Fruit fly (Drosophila melanogaster) ovary, adult (tissue): ENCODE measurements around the gene CG18787.

Experiments used
- CG17801 ChIP-seq: fragments of 200-800 bp; optimal IDR thresholded peaks from 2 replicates; lab custom pipeline; 2019; ENCODE audit warnings: missing biosample characterization, mild to moderate bottlenecking, missing genetic modification characterization, moderate library complexity; ENCODE audit not compliant: partially characterized antibody

CG18787 gene

DNA sequence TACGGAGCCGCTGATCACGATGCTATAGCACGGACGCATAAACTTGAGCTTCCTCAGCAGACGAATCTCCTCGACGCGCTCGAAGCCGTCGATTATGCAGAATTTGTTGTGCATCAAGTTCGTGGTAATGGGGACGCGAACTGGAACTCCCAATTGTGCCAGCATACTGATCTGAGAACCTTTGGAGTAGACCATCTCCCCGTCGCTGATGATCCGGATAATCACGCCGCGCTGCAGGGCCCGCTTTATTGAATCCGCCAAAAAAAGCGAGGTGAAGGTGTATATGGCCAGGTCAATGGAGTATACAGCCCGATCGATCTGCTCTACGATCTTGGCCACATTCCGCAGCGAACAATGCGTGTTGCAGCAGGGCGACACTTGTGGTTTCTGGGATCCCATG, 9.9 kb downstream of the CG18787 start:
- no peak for TF ChIP-seq CG17801 (GFP tag; lab: Kevin White, UChicago)

DNA sequence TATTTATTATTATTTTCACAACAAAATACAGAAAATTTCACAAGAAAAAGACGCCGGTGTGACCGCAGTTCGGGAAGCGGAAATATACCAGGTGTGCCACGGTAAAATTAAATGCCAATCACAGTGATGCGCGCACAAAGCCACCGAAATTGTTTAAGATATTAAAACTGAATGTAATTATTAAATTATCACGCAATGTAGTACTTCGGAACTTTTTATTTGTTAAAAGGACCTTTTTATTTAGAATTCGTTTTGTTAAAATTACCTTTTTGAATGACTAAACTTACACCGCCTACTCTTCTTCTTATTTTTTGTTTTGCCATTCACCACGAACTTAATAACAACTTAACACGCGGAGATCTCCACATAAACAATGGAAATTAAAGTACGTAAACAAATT, 11.2 kb downstream of the CG18787 start, which contains the start of the genes CG6686 and CG34163:
CG6686 (minus strand) TSS at position 95 of the 400 bp plus-strand sequence.
CG34163 (plus strand) TSS at position 326 of the 400 bp plus-strand sequence.
- peak; percentile 2 for TF ChIP-seq CG17801 (GFP tag; lab: Kevin White, UChicago)

DNA sequence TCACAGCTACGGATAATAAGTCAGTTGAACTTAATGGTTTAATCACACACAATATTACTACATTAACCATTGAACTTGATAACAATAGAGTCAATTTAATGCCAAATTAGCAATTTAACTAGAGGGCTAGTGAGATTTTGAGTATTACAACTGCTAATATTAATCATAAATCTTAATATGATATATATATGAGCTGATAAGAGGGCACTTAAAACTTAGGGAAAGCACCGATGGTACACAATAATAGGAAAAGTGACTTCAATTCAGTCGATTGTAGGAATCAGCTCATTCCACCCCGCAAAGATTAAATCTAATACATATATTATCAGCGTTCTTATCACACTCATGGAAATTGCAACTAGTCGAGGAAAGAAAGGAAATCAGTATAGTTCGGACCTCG, 17.9 kb downstream of the CG18787 start, which contains the start of gene CG16965:
CG16965 (plus strand) TSS at position 382 of the 400 bp plus-strand sequence.
- TF ChIP-seq CG17801 (GFP tag; lab: Kevin White, UChicago): no peak

DNA sequence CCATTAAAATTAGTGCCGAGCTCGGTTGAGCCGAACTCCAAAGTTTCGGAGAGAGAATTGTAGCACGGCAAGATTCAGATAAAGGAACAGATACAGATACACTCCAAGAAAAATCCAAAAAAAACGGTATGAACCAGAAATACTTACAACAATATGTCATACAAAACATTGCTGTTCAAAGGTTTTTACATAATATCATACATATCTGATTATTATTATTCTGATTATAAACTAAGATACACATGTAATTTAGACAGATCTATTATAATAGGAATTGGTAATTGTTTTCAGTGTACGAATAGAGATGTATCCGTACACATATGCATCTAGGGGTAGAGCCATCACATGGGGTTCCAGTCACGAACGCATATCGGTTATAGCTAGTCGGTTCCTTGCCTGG, 19.1 kb downstream of the CG18787 start:
- TF ChIP-seq CG17801 (GFP tag; lab: Kevin White, UChicago): no peak

DNA sequence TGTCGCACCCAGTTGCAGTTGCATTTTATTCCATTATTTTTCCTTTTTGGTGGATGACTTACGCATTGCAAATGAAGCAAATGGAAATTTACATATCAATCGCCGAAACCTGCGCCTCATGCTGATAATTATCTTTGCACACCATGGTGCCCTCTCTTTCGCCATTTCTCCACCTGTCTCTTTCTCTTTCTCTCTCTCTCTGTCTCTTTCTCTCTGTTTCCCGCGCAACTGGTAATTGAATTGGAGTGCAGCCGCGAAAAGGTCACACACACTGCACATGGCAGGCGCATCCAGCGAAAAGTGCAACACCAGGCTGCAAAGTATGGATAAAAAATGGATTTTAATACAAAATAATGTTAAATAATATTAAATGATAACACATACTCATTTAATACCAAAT, 21.4 kb downstream of the CG18787 start:
- TF ChIP-seq CG17801 (GFP tag; lab: Kevin White, UChicago): no peak

DNA sequence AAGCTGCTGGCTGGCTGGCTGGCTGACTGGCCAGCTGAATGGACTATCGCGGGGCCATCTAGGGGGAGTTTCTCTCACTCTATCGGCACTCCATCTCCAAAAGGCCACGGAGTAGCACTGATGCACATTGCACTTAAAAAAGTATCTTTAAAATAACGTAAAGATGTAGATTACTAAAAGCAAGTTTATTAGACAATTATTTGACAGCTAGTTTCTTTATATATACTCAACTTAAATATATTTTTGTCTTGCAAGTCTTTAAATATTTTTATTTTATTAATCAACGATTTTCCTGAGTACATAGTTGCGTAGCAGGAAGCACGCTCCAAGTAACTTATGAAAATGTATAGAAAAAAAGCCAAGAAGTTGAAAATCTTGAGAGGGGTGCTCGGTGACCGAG, 22.2 kb downstream of the CG18787 start:
- TF ChIP-seq CG17801 (GFP tag; lab: Kevin White, UChicago): no peak

DNA sequence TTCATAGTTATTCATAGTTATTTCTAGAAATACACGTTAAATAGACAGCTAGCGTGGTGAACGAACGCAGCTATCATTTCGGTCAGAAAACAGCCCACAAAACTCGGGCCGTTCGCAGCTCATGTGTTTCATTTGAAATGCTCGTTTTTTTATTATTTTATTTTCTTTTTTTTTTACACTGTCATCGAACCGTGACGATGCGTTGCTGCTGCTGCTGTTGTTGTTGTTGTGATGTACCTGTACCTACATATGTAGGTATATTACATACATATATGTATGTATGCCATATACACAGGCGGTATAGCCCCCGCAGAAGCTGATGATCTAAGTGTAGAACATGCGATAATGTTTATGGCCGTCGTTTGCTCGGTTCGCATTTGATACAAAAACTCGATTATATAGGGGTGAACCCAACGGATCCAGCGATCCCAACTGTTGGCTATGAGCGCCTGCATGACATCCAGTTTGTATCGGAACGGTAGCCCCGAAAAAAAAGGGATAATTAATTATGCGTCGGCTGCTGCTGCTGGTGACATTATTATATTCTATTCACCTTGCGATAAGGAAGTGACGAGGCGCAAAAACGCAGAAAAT, 25.9 kb downstream of the CG18787 start:
- TF ChIP-seq CG17801 (GFP tag; lab: Kevin White, UChicago): no peak

DNA sequence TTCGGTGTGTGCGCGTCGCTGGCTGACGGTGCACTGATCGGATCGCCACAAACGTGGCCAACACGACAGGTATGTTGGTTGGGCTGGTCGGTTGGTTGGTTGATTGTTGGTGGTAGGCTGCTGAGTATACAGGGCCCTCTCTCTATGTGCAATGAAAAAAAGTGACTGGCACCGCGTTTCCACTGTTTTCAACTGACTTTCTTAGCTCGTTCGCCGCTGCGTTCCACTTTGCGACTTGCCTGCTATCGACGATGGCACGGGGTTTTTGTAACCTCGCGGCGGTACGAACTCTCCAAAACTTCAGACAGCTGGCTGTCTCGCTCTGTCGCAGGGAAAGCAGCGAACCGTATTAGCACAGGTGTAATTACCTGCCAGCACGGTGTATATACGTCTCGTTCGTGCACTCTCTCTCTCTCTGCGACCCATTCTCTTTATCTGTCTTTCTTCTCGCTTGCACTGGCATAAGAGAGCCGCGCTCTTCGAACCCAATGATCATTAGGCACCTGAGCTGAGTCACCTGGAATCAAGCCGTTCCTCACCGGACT, 28.2 kb downstream of the CG18787 start:
- TF ChIP-seq CG17801 (GFP tag; lab: Kevin White, UChicago): peak; percentile 36

DNA sequence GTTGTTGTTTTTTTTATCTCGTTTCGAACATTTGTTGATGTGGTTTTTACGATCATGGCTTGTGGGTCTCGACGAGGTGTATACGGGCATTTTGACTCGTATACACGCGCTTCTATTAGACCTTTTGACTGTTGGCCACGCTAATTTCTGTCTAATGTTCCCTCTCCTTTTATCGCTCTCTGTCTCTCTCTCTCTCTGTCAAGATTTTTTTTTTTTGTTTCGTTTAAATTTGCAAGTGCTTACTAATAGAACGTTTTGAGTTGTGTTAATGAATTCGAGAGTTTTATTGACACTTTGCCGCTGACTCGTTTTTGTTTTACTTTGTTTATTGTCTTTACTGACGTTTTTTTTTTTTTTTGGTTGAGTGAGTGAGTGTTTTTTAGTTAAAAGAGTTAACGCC, 28.8 kb downstream of the CG18787 start:
- TF ChIP-seq CG17801 (GFP tag; lab: Kevin White, UChicago): no peak

DNA sequence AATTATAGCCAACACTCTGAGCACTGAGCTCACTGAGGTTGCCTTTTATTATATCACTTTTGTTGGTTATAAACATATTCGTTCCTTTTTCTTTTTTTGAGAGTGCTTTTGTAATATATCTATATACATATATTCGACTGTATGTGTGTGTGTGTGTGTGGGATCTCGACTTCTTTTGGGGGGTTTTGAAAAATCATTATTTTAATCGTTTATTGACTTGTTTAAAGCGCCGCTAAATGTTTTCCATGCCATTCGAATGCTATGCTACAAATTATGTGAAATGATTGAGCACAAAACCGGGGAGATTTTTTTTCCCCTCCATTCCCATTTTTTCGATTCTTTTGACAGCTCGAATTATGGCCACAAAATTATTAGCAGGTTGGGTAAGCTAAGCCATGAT, 29.7 kb downstream of the CG18787 start:
- TF ChIP-seq CG17801 (GFP tag; lab: Kevin White, UChicago): no peak

DNA sequence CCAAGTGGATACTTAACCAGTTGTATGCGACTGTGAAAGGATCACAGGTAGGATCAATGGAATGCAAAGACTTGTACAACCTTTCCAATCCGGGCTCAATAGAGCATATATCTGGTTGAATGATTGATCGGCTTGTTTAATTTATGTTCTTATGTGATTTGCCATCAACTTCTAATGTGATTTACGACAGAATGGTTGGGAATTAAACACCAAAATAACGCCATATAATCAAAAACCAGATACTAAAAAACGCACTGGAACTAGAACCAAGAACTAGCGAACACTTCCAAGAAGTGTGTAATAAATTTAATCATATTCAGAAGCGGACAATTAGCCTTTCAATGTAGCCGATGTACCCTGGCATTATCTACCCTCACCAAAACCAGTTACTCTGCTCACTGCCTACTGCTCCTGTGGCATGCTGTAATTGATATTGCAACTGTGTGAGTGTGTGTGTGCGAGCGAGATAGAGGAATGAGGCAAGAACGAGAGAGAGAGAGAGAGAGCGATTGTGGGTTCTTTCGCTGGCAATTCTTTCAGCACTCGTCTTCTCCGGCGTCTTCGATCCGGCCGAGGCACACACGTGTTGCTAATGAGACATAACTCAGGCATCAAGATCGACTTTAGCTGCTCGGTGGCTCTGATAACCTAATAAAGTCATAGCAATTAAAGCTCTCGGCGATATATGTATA, 30.4 kb downstream of the CG18787 start:
- no peak for TF ChIP-seq CG17801 (GFP tag; lab: Kevin White, UChicago)

DNA sequence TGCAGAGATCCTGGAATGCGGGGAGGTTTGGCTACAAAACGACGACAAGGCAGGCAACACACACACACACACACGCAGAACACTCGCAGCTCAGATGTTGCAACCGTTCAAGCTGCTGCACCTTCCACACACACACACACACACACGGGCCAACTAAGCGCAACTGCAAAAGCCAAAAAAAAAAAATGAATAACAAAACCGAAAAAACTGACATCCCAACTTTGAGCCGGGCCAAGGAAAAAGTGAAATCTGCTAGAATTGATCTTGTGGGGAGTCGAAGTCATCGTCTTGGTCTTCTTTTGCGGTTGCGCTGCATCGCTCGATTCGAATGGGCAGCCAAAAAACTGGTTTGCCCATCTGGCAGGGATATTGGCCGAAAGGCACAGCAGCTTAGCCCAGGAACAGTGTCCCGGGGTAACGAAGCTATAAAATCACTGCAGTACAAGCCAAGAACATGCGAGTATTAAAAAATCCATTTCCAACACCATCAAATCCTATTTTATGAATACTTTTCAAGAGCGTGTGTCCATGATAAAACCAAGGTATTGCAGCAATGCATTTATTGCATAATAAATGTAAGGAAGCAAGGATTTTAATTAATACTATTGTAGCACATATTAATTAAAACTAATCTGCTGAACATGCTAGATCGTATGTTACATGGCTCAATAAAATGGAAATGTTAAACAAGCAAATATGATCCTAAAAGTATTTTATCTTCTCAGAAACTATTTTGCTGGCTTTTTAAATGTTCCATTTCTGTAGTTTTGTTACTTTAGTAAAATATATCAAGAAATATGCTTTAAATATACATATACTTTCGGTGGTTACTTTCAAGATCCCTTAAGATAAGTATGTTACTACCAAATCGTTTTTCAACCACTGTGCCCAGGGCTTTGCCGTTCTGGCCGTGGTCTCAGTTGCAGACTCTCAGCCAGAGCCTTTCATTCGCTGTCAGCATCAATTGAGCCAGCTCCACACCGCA, 33.2 kb downstream of the CG18787 start:
- TF ChIP-seq CG17801 (GFP tag; lab: Kevin White, UChicago): no peak

DNA sequence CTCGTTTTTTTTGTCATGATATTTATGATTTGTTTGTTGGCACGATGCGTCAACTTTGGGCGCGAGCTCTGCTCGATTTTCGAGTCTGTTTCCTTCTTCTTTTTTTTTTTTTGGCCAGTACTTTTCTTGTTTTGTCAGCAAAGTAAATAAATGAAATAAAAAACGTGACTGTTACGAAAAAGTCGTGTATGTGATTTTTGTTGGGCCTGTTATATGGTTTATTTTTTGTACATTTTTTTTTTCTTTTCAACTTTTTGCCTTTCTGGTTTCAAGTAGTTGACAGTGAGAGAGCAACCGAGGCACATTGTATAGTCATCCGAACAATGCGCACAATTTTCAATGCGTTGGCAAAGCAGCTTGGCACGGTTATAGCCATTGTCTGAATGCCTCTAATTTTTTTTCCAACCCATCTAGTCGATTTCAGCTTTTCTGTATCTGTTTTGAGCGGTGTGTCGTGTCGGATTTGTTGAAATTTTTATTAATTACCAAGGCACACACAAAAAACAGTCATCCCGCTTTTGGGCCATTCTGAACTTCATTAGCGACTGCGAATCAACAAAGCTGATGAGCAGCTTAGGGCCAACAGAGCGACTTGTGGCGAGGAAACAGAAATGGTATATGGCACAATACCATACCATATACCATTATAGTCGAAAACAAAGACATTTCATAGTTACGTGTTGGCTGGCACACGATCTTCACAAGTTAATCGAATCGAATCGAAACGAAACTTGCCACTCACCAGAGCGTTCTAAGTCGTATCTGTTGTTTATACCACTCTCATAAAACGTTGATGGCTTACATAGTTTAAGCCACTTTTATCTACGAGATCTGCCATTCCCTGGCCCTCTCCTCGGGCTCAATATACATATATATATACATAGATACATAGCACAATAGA, 35.5 kb downstream of the CG18787 start:
- peak; percentile 74 for TF ChIP-seq CG17801 (GFP tag; lab: Kevin White, UChicago)

DNA sequence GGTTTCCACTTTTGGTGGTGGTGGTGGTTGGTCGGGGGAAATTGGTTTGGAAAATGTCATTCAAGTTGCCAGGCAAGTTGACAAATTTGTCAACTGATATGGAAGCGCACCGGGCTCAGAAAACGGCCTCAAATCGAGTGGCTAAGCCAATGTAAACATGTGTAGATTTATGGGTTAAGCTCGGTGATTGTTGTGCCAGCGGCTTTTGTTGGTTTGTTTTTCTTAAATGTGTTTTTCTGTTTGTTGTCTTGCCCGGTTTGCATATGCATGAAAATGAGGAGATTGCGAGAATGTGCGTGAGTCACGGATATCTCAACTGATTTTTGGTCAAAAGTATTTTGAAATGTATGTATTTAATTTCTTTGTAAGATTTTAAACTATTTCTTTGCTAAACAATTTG, 38.2 kb downstream of the CG18787 start:
- no peak for TF ChIP-seq CG17801 (GFP tag; lab: Kevin White, UChicago)
